Worm (Caenorhabditis elegans) whole organism, young adult: ENCODE measurements around the gene F42H10.3.

Experiments used
- B0019.2 ChIP-seq: fragments of 200-800 bp; sonication (Bioruptor generic); conservative IDR thresholded peaks from 2 replicates; pipeline ENCODE4 v1.3.6; 2022; ENCODE audit warnings: missing genetic modification reagents, missing genetic modification characterization, missing compliant biosample characterization
- B0035.1 ChIP-seq: sonication (generic microtip); optimal IDR thresholded peaks from 2 replicates; lab custom pipeline; 2016; ENCODE audit warnings: missing genetic modification characterization, mild to moderate bottlenecking, missing compliant biosample characterization, missing genotype, missing genetic modification reagents
- C06A6.2 ChIP-seq: fragments of 200-800 bp; sonication (Bioruptor generic); conservative IDR thresholded peaks from 2 replicates; pipeline ENCODE4 v1.3.6; 2022; ENCODE audit warnings: missing genetic modification characterization, missing compliant biosample characterization
- F10E7.11 ChIP-seq: sonication (generic microtip); optimal IDR thresholded peaks from 2 replicates; lab custom pipeline; 2017; ENCODE audit warnings: mild to moderate bottlenecking, missing genetic modification characterization, moderate library complexity, missing compliant biosample characterization
- F33H1.4 ChIP-seq: fragments of 200-800 bp; sonication (Bioruptor generic); IDR thresholded peaks from 2 replicates; pipeline ENCODE4 v1.3.6; 2022; ENCODE audit warnings: missing genetic modification reagents, missing genetic modification characterization, missing compliant biosample characterization
- F39B2.1 ChIP-seq: fragments of 200-800 bp; sonication (Bioruptor generic); IDR thresholded peaks from 2 replicates; pipeline ENCODE4 v1.3.6; 2022; ENCODE audit warnings: missing genetic modification reagents, missing genetic modification characterization, missing compliant biosample characterization
- F52B5.7 ChIP-seq: sonication (generic microtip); optimal IDR thresholded peaks from 2 replicates; lab custom pipeline; 2016; ENCODE audit warnings: mild to moderate bottlenecking, missing genetic modification characterization, missing compliant biosample characterization
- F55B11.4 ChIP-seq: sonication (generic microtip); optimal IDR thresholded peaks from 2 replicates; lab custom pipeline; 2016; ENCODE audit warnings: missing compliant biosample characterization, missing genetic modification characterization, borderline replicate concordance; ENCODE audit not compliant: insufficient read depth
- K11D2.4 ChIP-seq: fragments of 200-800 bp; sonication (Bioruptor generic); IDR thresholded peaks from 2 replicates; pipeline ENCODE4 v1.3.6; 2022; ENCODE audit warnings: missing genetic modification reagents, missing genetic modification characterization, missing compliant biosample characterization
- Y53G8AR.9 ChIP-seq: fragments of 200-800 bp; sonication (Bioruptor generic); conservative IDR thresholded peaks from 2 replicates; pipeline ENCODE4 v1.3.6; 2022; ENCODE audit warnings: missing genetic modification reagents, missing genetic modification characterization, missing compliant biosample characterization
- Y67H2A.10 ChIP-seq: fragments of 200-800 bp; sonication (Bioruptor generic); conservative IDR thresholded peaks from 2 replicates; pipeline ENCODE4 v1.3.6; 2022; ENCODE audit warnings: missing genetic modification reagents, missing genetic modification characterization, missing compliant biosample characterization
- Y95B8A.8 ChIP-seq: fragments of 200-800 bp; sonication (Bioruptor generic); IDR thresholded peaks from 2 replicates; pipeline ENCODE4 v1.3.6; 2022; ENCODE audit warnings: missing genetic modification reagents, missing genetic modification characterization, missing compliant biosample characterization
- ZK185.1 ChIP-seq: sonication (generic microtip); optimal IDR thresholded peaks from 2 replicates; lab custom pipeline; 2016; ENCODE audit warnings: mild to moderate bottlenecking, missing genetic modification characterization, missing compliant biosample characterization; ENCODE audit not compliant: poor library complexity, severe bottlenecking
- aptf-2 ChIP-seq: fragments of 200-800 bp; sonication (Bioruptor generic); conservative IDR thresholded peaks from 2 replicates; pipeline ENCODE4 v1.3.6; 2022; ENCODE audit warnings: missing genetic modification reagents, missing genetic modification characterization, missing compliant biosample characterization
- attf-5 ChIP-seq: fragments of 200-800 bp; sonication (Bioruptor generic); optimal IDR thresholded peaks from 2 replicates; lab custom pipeline; 2018; ENCODE audit warnings: mild to moderate bottlenecking, missing genetic modification characterization, missing compliant biosample characterization
- attf-6 ChIP-seq: fragments of 200-800 bp; sonication (Bioruptor generic); IDR thresholded peaks from 2 replicates; pipeline ENCODE4 v1.3.6; 2022; ENCODE audit warnings: missing genetic modification reagents, missing genetic modification characterization, missing compliant biosample characterization
- cebp-1 ChIP-seq, 2 experiments: fragments of 200-800 bp in 1 of 2; sonication (Bioruptor generic) in 1 of 2; sonication (generic microtip) in 1 of 2; IDR thresholded peaks in 1 of 2; optimal IDR thresholded peaks in 1 of 2; 2 replicates each; pipeline versions ENCODE4 v1.3.6 to Lab custom; 2017 to 2022; ENCODE audit warnings: missing compliant biosample characterization in 2 of 2, missing genetic modification characterization in 2 of 2, mild to moderate bottlenecking in 1 of 2, missing genetic modification reagents in 1 of 2, moderate library complexity in 1 of 2
- cebp-2 ChIP-seq: fragments of 200-800 bp; sonication (Bioruptor generic); IDR thresholded peaks from 2 replicates; pipeline ENCODE4 v1.3.6; 2022; ENCODE audit warnings: missing genetic modification characterization, missing compliant biosample characterization
- ceh-40 ChIP-seq: fragments of 200-800 bp; sonication (Bioruptor generic); IDR thresholded peaks from 2 replicates; pipeline ENCODE4 v1.3.6; 2022; ENCODE audit warnings: missing genetic modification characterization, missing compliant biosample characterization
- ceh-58 ChIP-seq: fragments of 200-800 bp; sonication (Bioruptor generic); IDR thresholded peaks from 2 replicates; pipeline ENCODE4 v1.3.6; 2022; ENCODE audit warnings: missing genetic modification characterization, missing compliant biosample characterization
- dox-1 ChIP-seq: fragments of 200-800 bp; sonication (Bioruptor generic); IDR thresholded peaks from 2 replicates; pipeline ENCODE4 v1.3.6; 2022; ENCODE audit warnings: missing genetic modification reagents, missing genetic modification characterization, missing compliant biosample characterization
- dpff-1 ChIP-seq: sonication (generic microtip); optimal IDR thresholded peaks from 2 replicates; lab custom pipeline; 2017; ENCODE audit warnings: mild to moderate bottlenecking, missing genetic modification characterization, missing compliant biosample characterization
- dpl-1 ChIP-seq: fragments of 150-350 bp; optimal IDR thresholded peaks from 2 replicates; lab custom pipeline; 2014; ENCODE audit warnings: missing biosample characterization, missing genetic modification reagents, missing genetic modification characterization
- efl-1 ChIP-seq: fragments of 150-350 bp; optimal IDR thresholded peaks from 2 replicates; lab custom pipeline; 2014; ENCODE audit warnings: missing biosample characterization, missing genetic modification reagents, missing genetic modification characterization
- egl-18 ChIP-seq: fragments of 200-800 bp; sonication (Bioruptor generic); IDR thresholded peaks from 2 replicates; pipeline ENCODE4 v1.3.6; 2022; ENCODE audit warnings: missing genetic modification reagents, missing genetic modification characterization, missing compliant biosample characterization
- egrh-3 ChIP-seq: fragments of 200-800 bp; sonication (Bioruptor generic); IDR thresholded peaks from 2 replicates; pipeline ENCODE4 v1.3.6; 2022; ENCODE audit warnings: missing genetic modification reagents, missing genetic modification characterization, missing compliant biosample characterization
- ets-4 ChIP-seq: fragments of 200-800 bp; sonication (Bioruptor generic); optimal IDR thresholded peaks from 2 replicates; lab custom pipeline; 2018; ENCODE audit warnings: mild to moderate bottlenecking, missing genetic modification characterization, missing compliant biosample characterization
- him-1 ChIP-seq: sonication (generic microtip); optimal IDR thresholded peaks from 2 replicates; lab custom pipeline; 2016; ENCODE audit warnings: missing genotype, missing genetic modification reagents, missing genetic modification characterization, missing compliant biosample characterization
- hmg-1.2 ChIP-seq: fragments of 200-800 bp; sonication (Bioruptor generic); IDR thresholded peaks from 2 replicates; pipeline ENCODE4 v1.3.6; 2022; ENCODE audit warnings: missing genetic modification reagents, missing genetic modification characterization, missing compliant biosample characterization
- let-607 ChIP-seq, 2 experiments: fragments of 200-800 bp in 1 of 2; sonication (Bioruptor generic) in 1 of 2; sonication (generic microtip) in 1 of 2; optimal IDR thresholded peaks; 2 replicates each; lab custom pipeline; 2016 to 2018; ENCODE audit warnings: mild to moderate bottlenecking in 2 of 2, missing compliant biosample characterization in 2 of 2, missing genetic modification characterization in 2 of 2, moderate library complexity in 2 of 2, missing genotype in 1 of 2
- lin-26 ChIP-seq: fragments of 200-800 bp; sonication (Bioruptor generic); IDR thresholded peaks from 2 replicates; pipeline ENCODE4 v1.3.6; 2022; ENCODE audit warnings: missing genetic modification reagents, missing genetic modification characterization, missing compliant biosample characterization
- lir-1 ChIP-seq: fragments of 200-800 bp; sonication (Bioruptor generic); conservative IDR thresholded peaks from 2 replicates; pipeline ENCODE4 v1.3.6; 2022; ENCODE audit warnings: missing genetic modification reagents, missing genetic modification characterization, missing compliant biosample characterization
- lsl-1 ChIP-seq: fragments of 200-800 bp; sonication (Bioruptor generic); optimal IDR thresholded peaks from 2 replicates; lab custom pipeline; 2018; ENCODE audit warnings: mild to moderate bottlenecking, missing genetic modification characterization, moderate library complexity, missing compliant biosample characterization
- lsy-27 ChIP-seq: sonication (generic microtip); optimal IDR thresholded peaks from 2 replicates; lab custom pipeline; 2017; ENCODE audit warnings: missing genetic modification characterization, mild to moderate bottlenecking, missing compliant biosample characterization, antibody characterized with exemption, missing genotype, borderline replicate concordance; ENCODE audit not compliant: insufficient read depth
- mes-4 ChIP-seq: sonication (generic microtip); optimal IDR thresholded peaks from 2 replicates; lab custom pipeline; 2016; ENCODE audit warnings: missing genotype, missing genetic modification characterization, missing compliant biosample characterization
- nhr-80 ChIP-seq: sonication (generic microtip); optimal IDR thresholded peaks from 2 replicates; lab custom pipeline; 2016; ENCODE audit warnings: missing genetic modification characterization, missing compliant biosample characterization
- rec-8 ChIP-seq, 2 experiments: sonication (generic microtip); optimal IDR thresholded peaks; 2 replicates each; lab custom pipeline; 2016; ENCODE audit warnings: mild to moderate bottlenecking in 2 of 2, missing genetic modification characterization in 2 of 2, missing genetic modification reagents in 2 of 2, missing genotype in 2 of 2, missing biosample characterization in 1 of 2, missing compliant biosample characterization in 1 of 2, moderate library complexity in 1 of 2
- repo-1 ChIP-seq: sonication (generic microtip); optimal IDR thresholded peaks from 2 replicates; lab custom pipeline; 2017; ENCODE audit warnings: mild to moderate bottlenecking, missing genetic modification characterization, missing compliant biosample characterization
- sdz-38 ChIP-seq: sonication (generic microtip); optimal IDR thresholded peaks from 2 replicates; lab custom pipeline; 2016; ENCODE audit warnings: missing genotype, missing genetic modification characterization, missing compliant biosample characterization
- sea-2 ChIP-seq: fragments of 200-800 bp; sonication (Bioruptor generic); IDR thresholded peaks from 2 replicates; pipeline ENCODE4 v1.3.6; 2022; ENCODE audit warnings: missing genetic modification characterization, missing compliant biosample characterization
- snpc-1.1 ChIP-seq: sonication (generic microtip); optimal IDR thresholded peaks from 2 replicates; lab custom pipeline; 2017; ENCODE audit warnings: missing genetic modification characterization, mild to moderate bottlenecking, missing compliant biosample characterization, antibody characterized with exemption, moderate library complexity, missing genotype, missing genetic modification reagents; ENCODE audit not compliant: insufficient read depth
- snpc-1.3 ChIP-seq: sonication (generic microtip); optimal IDR thresholded peaks from 2 replicates; lab custom pipeline; 2017; ENCODE audit warnings: missing genetic modification characterization, mild to moderate bottlenecking, missing compliant biosample characterization, antibody characterized with exemption, moderate library complexity, missing genotype, missing genetic modification reagents; ENCODE audit not compliant: insufficient read depth
- tbp1 ChIP-seq: fragments of 200-800 bp; sonication (Bioruptor generic); optimal IDR thresholded peaks from 2 replicates; lab custom pipeline; 2018; ENCODE audit warnings: mild to moderate bottlenecking, missing genetic modification characterization, missing compliant biosample characterization
- unc-62 ChIP-seq: fragments of 150-350 bp; optimal IDR thresholded peaks from 2 replicates; lab custom pipeline; 2014; ENCODE audit warnings: missing biosample characterization, missing genetic modification reagents, missing genetic modification characterization
- ztf-18 ChIP-seq: sonication (generic microtip); optimal IDR thresholded peaks from 2 replicates; lab custom pipeline; 2016; ENCODE audit warnings: missing genotype, mild to moderate bottlenecking, missing genetic modification characterization, missing compliant biosample characterization
- ztf-22 ChIP-seq: fragments of 200-800 bp; sonication (Bioruptor generic); optimal IDR thresholded peaks from 2 replicates; lab custom pipeline; 2018; ENCODE audit warnings: mild to moderate bottlenecking, missing genetic modification characterization, moderate library complexity, missing compliant biosample characterization
- ztf-25 ChIP-seq: fragments of 200-800 bp; sonication (Bioruptor generic); IDR thresholded peaks from 2 replicates; pipeline ENCODE4 v1.3.6; 2022; ENCODE audit warnings: missing genetic modification reagents, missing genetic modification characterization, missing compliant biosample characterization

F42H10.3 gene

ce11 chrIII:8446940-8447403 is 37.0 kb upstream of the F42H10.3 start, which contains the start of gene rpn-3 (continued):
- TF ChIP-seq cebp-1 (GFP tag; IDR thresholded peaks at IDR 0.05; lab: Robert Waterston, UW) (peak; percentile 65), cebp-1 (tag; optimal IDR thresholded peaks at IDR 0.05; lab: Kevin White, UChicago) (peak; percentile 77), Y53G8AR.9 (GFP tag; lab: Robert Waterston, UW) (peak; percentile 97), aptf-2 (GFP tag; lab: Robert Waterston, UW) (no peak), cebp-2 (GFP tag; lab: Robert Waterston, UW) (no peak), ztf-18 (tag; lab: Kevin White, UChicago) (no peak), nhr-80 (peak; percentile 19), F39B2.1 (0 out of 2 replicates have a peak, but pooled peaks have one; percentile 71), efl-1 (GFP tag; lab: Kevin White, UChicago) (peak; percentile 69), F10E7.11 (tag; lab: Kevin White, UChicago) (no peak), lir-1 (GFP tag; lab: Robert Waterston, UW) (peak; percentile 83), unc-62 (GFP tag; lab: Kevin White, UChicago) (peak; percentile 2), ceh-58 (GFP tag; lab: Robert Waterston, UW) (no peak), snpc-1.1 (tag; lab: Kevin White, UChicago) (peak; percentile 60), let-607 (tag; optimal IDR thresholded peaks at IDR 0.05; lab: Kevin White, UChicago) (peak in 1 of 2 experiments; percentile 92), egrh-3 (GFP tag; lab: Robert Waterston, UW) (no peak), K11D2.4 (peak; percentile 93), B0035.1 (tag; lab: Kevin White, UChicago) (peak; percentile 64), F55B11.4 (tag; lab: Kevin White, UChicago) (no peak), rec-8 (tag; optimal IDR thresholded peaks at IDR 0.05; lab: Kevin White, UChicago) (peak in 1 of 2 experiments; percentile 26), Y67H2A.10 (GFP tag; lab: Robert Waterston, UW) (peak; percentile 87), ZK185.1 (tag; lab: Kevin White, UChicago) (peak; percentile 89), tbp1 (GFP tag; lab: Kevin White, UChicago) (peak; percentile 79), ceh-40 (GFP tag; lab: Robert Waterston, UW) (no peak), Y95B8A.8 (peak; percentile 75; the same call in 1 of the 2 replicates), dpl-1 (GFP tag; lab: Kevin White, UChicago) (peak; percentile 64), hmg-1.2 (peak; percentile 74), sea-2 (GFP tag; lab: Robert Waterston, UW) (no peak), ztf-25 (GFP tag; lab: Robert Waterston, UW) (no peak), lin-26 (GFP tag; lab: Robert Waterston, UW) (no peak), mes-4 (tag; lab: Kevin White, UChicago) (no peak), F52B5.7 (tag; lab: Kevin White, UChicago) (no peak), egl-18 (GFP tag; lab: Robert Waterston, UW) (no peak), dox-1 (GFP tag; lab: Robert Waterston, UW) (peak; percentile 84), B0019.2 (peak; percentile 58; the same call in 1 of the 2 replicates), sdz-38 (tag; lab: Kevin White, UChicago) (no peak), ets-4 (GFP tag; lab: Kevin White, UChicago) (no peak), F33H1.4 (GFP tag; lab: Robert Waterston, UW) (peak; percentile 100), lsl-1 (GFP tag; lab: Kevin White, UChicago) (peak; percentile 61), him-1 (tag; lab: Kevin White, UChicago) (no peak), attf-5 (peak; percentile 84), dpff-1 (no peak), repo-1 (tag; lab: Kevin White, UChicago) (peak; percentile 90), snpc-1.3 (tag; lab: Kevin White, UChicago) (peak; percentile 78), ztf-22 (GFP tag; lab: Kevin White, UChicago) (no peak), C06A6.2 (GFP tag; lab: Robert Waterston, UW) (peak; percentile 84), attf-6 (GFP tag; lab: Robert Waterston, UW) (peak; percentile 48; the same call in 1 of the 2 replicates), lsy-27 (tag; lab: Kevin White, UChicago) (no peak)
